Worm (Caenorhabditis elegans) whole organism, L3 larva: Measurements from ENCODE around the gene F58E2.2.

Experiments
- R02D3.7 ChIP-seq: fragments of 150-350 bp; optimal IDR thresholded peaks from 2 replicates; lab custom pipeline; 2014; ENCODE audit warnings: missing biosample characterization, missing genetic modification characterization
- ama-1 ChIP-seq: fragments of 150-350 bp; optimal IDR thresholded peaks from 2 replicates; lab custom pipeline; 2018
- ceh-16 ChIP-seq: sonication (generic microtip); optimal IDR thresholded peaks from 2 replicates; lab custom pipeline; 2017; ENCODE audit warnings: missing biosample characterization, missing genetic modification characterization
- ceh-28 ChIP-seq: fragments of 150-350 bp; optimal IDR thresholded peaks from 2 replicates; lab custom pipeline; 2014; ENCODE audit warnings: missing biosample characterization, missing genetic modification reagents, missing genetic modification characterization
- ceh-82 ChIP-seq: fragments of 150-350 bp; optimal IDR thresholded peaks from 2 replicates; lab custom pipeline; 2014; ENCODE audit warnings: missing biosample characterization, missing genetic modification characterization
- ceh-9 ChIP-seq: sonication (generic microtip); optimal IDR thresholded peaks from 2 replicates; lab custom pipeline; 2018; ENCODE audit warnings: missing biosample characterization, missing genetic modification characterization
- daf-12 ChIP-seq: fragments of 150-350 bp; optimal IDR thresholded peaks from 2 replicates; lab custom pipeline; 2014; ENCODE audit warnings: missing biosample characterization, missing genetic modification reagents, missing genetic modification characterization
- egl-27 ChIP-seq: sonication (generic microtip); optimal IDR thresholded peaks from 4 replicates; lab custom pipeline; 2017; ENCODE audit warnings: missing biosample characterization, missing genetic modification reagents, missing genetic modification characterization
- elt-1 ChIP-seq: fragments of 150-350 bp; optimal IDR thresholded peaks from 2 replicates; lab custom pipeline; 2014; ENCODE audit warnings: missing biosample characterization, missing genetic modification characterization
- elt-2 ChIP-seq: sonication (generic microtip); optimal IDR thresholded peaks from 2 replicates; lab custom pipeline; 2016; ENCODE audit warnings: missing genetic modification reagents, mild to moderate bottlenecking, missing genetic modification characterization, missing compliant biosample characterization
- eor-1 ChIP-seq, 2 experiments: fragments of 150-350 bp; optimal IDR thresholded peaks; 2 replicates each; lab custom pipeline; 2014 to 2018; ENCODE audit warnings: missing biosample characterization in 2 of 2, missing genetic modification characterization in 2 of 2
- fkh-10 ChIP-seq: sonication (generic microtip); optimal IDR thresholded peaks from 2 replicates; lab custom pipeline; 2017; ENCODE audit warnings: missing biosample characterization, missing genetic modification reagents, missing genetic modification characterization
- fos-1 ChIP-seq: fragments of 150-350 bp; optimal IDR thresholded peaks from 2 replicates; lab custom pipeline; 2014; ENCODE audit warnings: missing biosample characterization, missing genetic modification characterization
- hmg-11 ChIP-seq: sonication (generic microtip); optimal IDR thresholded peaks from 2 replicates; lab custom pipeline; 2016; ENCODE audit warnings: missing genetic modification characterization, missing compliant biosample characterization
- jun-1 ChIP-seq: fragments of 150-350 bp; optimal IDR thresholded peaks from 2 replicates; lab custom pipeline; 2014; ENCODE audit warnings: missing biosample characterization, missing genetic modification reagents, missing genetic modification characterization
- lin-15B ChIP-seq: fragments of 150-350 bp; optimal IDR thresholded peaks from 2 replicates; lab custom pipeline; 2014; ENCODE audit warnings: missing biosample characterization, missing genetic modification characterization
- lin-39 ChIP-seq: fragments of 150-350 bp; optimal IDR thresholded peaks from 2 replicates; lab custom pipeline; 2018; ENCODE audit warnings: missing biosample characterization, missing genetic modification reagents, missing genetic modification characterization
- lsy-12 ChIP-seq: sonication (generic microtip); optimal IDR thresholded peaks from 2 replicates; lab custom pipeline; 2016; ENCODE audit warnings: mild to moderate bottlenecking, missing genetic modification characterization, missing compliant biosample characterization
- mdl-1 ChIP-seq: fragments of 150-350 bp; optimal IDR thresholded peaks from 2 replicates; lab custom pipeline; 2014; ENCODE audit warnings: missing biosample characterization, missing genetic modification characterization
- mml-1 ChIP-seq: fragments of 150-350 bp; sonication (generic microtip); optimal IDR thresholded peaks from 3 replicates; lab custom pipeline; 2014; ENCODE audit warnings: missing biosample characterization, missing genetic modification characterization
- nfya-1 ChIP-seq: sonication (generic microtip); optimal IDR thresholded peaks from 2 replicates; lab custom pipeline; 2017; ENCODE audit warnings: missing genetic modification characterization, mild to moderate bottlenecking, missing compliant biosample characterization, antibody characterized with exemption, moderate library complexity; ENCODE audit not compliant: insufficient read depth
- nhr-23 ChIP-seq: fragments of 150-350 bp; optimal IDR thresholded peaks from 2 replicates; lab custom pipeline; 2014; ENCODE audit warnings: missing biosample characterization, missing genetic modification reagents, missing genetic modification characterization
- nhr-237 ChIP-seq: fragments of 150-350 bp; optimal IDR thresholded peaks from 2 replicates; lab custom pipeline; 2014; ENCODE audit warnings: missing biosample characterization, missing genetic modification characterization
- nhr-28 ChIP-seq: fragments of 150-350 bp; optimal IDR thresholded peaks from 2 replicates; lab custom pipeline; 2014; ENCODE audit warnings: missing biosample characterization, missing genetic modification characterization
- nhr-43 ChIP-seq: sonication (generic microtip); optimal IDR thresholded peaks from 2 replicates; lab custom pipeline; 2016; ENCODE audit warnings: mild to moderate bottlenecking, missing genetic modification characterization, missing compliant biosample characterization; ENCODE audit not compliant: poor library complexity, severe bottlenecking
- nhr-67 ChIP-seq: fragments of 150-350 bp; optimal IDR thresholded peaks from 2 replicates; lab custom pipeline; 2014; ENCODE audit warnings: missing biosample characterization, missing genetic modification characterization
- nhr-76 ChIP-seq: fragments of 150-350 bp; sonication (generic microtip); optimal IDR thresholded peaks from 5 replicates; lab custom pipeline; 2014; ENCODE audit warnings: missing biosample characterization, missing genetic modification characterization
- pha-4 ChIP-seq: fragments of 150-350 bp; optimal IDR thresholded peaks from 2 replicates; lab custom pipeline; 2014; ENCODE audit warnings: missing biosample characterization, missing genetic modification reagents, missing genetic modification characterization
- sea-2 ChIP-seq: fragments of 150-350 bp; sonication (generic microtip); optimal IDR thresholded peaks from 4 replicates; lab custom pipeline; 2014; ENCODE audit warnings: missing biosample characterization, missing genetic modification reagents, missing genetic modification characterization
- skn-1 ChIP-seq: fragments of 150-350 bp; optimal IDR thresholded peaks from 2 replicates; lab custom pipeline; 2014; ENCODE audit warnings: missing biosample characterization, missing genetic modification characterization
- snpc-4 ChIP-seq: fragments of 150-350 bp; optimal IDR thresholded peaks from 2 replicates; lab custom pipeline; 2014; ENCODE audit warnings: missing biosample characterization, missing genetic modification characterization
- tbx-2 ChIP-seq: sonication (generic microtip); optimal IDR thresholded peaks from 2 replicates; lab custom pipeline; 2016; ENCODE audit warnings: mild to moderate bottlenecking, missing genetic modification characterization, missing compliant biosample characterization
- unc-39 ChIP-seq: sonication (generic microtip); optimal IDR thresholded peaks from 4 replicates; lab custom pipeline; 2017; ENCODE audit warnings: missing biosample characterization, missing genetic modification characterization
- unc-62 ChIP-seq: fragments of 150-350 bp; sonication (generic microtip); optimal IDR thresholded peaks from 4 replicates; lab custom pipeline; 2014; ENCODE audit warnings: missing biosample characterization, missing genetic modification reagents, missing genetic modification characterization
- zag-1 ChIP-seq: fragments of 150-350 bp; optimal IDR thresholded peaks from 2 replicates; lab custom pipeline; 2014; ENCODE audit warnings: missing biosample characterization, missing genetic modification characterization
- ztf-11 ChIP-seq: fragments of 150-350 bp; optimal IDR thresholded peaks from 2 replicates; lab custom pipeline; 2014; ENCODE audit warnings: missing biosample characterization, missing genetic modification characterization
- ztf-4 ChIP-seq: fragments of 150-350 bp; optimal IDR thresholded peaks from 2 replicates; lab custom pipeline; 2014; ENCODE audit warnings: missing biosample characterization, missing genetic modification characterization

Gene F58E2.2

DNA sequence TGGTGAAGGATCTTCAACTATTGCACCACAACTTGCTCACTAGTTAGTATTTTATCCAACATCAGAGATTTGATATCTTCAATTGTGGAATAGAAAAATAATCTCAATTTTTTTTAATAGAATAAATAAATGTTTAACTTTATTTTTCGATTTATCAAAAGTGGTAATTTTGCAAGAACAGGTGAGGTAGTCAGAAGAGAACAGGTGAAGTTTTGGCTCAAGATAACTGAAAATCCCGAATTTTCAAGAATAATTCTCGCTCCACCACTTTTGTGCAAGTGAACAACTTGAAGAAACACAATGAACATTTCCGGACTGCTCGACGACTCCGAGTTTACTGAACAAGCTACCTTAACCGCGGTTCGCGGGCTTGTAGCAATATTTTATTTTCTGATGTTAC is 21.6 kb downstream of the F58E2.2 start, which contains the start of gene srz-78:
TSS of gene srz-78 (plus strand) at position 301 of the 400 bp plus-strand sequence.
- TF ChIP-seq nhr-43 (tag; lab: Kevin White, UChicago), result no peak
- no peak for TF ChIP-seq R02D3.7 (tag; lab: Kevin White, UChicago)
- no peak for TF ChIP-seq fos-1
- TF ChIP-seq sea-2 (GFP tag; lab: Kevin White, UChicago), result no peak
- no peak for TF ChIP-seq nhr-67 (tag; lab: Kevin White, UChicago)
- TF ChIP-seq nhr-23 (tag; lab: Kevin White, UChicago), result no peak
- no peak for TF ChIP-seq snpc-4
- no peak for TF ChIP-seq elt-1 (tag; lab: Kevin White, UChicago)
- no peak for TF ChIP-seq ztf-11 (tag; lab: Kevin White, UChicago)
- no peak for TF ChIP-seq lin-15B (tag; lab: Kevin White, UChicago)
- no peak for TF ChIP-seq lin-39 (tag; lab: Kevin White, UChicago)
- no peak for TF ChIP-seq fkh-10 (GFP tag; lab: Kevin White, UChicago)
- TF ChIP-seq ceh-16 (tag; lab: Kevin White, UChicago), result no peak
- no peak for TF ChIP-seq ceh-82

DNA sequence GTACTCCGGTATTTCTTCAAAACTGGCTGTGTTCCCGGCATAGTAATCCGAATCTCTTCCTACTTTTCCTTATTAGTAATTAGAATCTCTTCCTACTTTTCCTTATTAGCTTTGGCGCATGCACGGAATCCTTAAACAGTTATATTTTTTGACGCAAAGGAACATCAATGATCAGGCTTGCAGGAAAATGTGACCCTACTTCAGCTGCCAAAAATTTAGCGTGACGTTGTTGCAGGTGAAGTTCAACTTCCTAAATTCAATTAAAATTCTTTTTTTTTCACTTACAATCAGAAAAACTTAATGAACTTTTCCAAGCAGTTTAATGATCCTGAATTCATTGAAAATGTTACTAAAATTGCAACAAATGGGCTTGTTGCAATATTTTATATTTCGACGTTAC is 23.5 kb downstream of the F58E2.2 start, which contains the start of gene srz-79:
TSS of gene srz-79 (plus strand) at position 301 of the 400 bp plus-strand sequence.
- no peak for TF ChIP-seq elt-1 (tag; lab: Kevin White, UChicago)
- TF ChIP-seq ceh-9 (tag; lab: Kevin White, UChicago), result no peak
- TF ChIP-seq sea-2 (GFP tag; lab: Kevin White, UChicago), result no peak
- TF ChIP-seq unc-62 (GFP tag; lab: Kevin White, UChicago), result no peak
- TF ChIP-seq nhr-23 (tag; lab: Kevin White, UChicago), result no peak
- no peak for TF ChIP-seq ceh-28
- no peak for TF ChIP-seq egl-27
- no peak for TF ChIP-seq mml-1 (tag; lab: Kevin White, UChicago)

DNA sequence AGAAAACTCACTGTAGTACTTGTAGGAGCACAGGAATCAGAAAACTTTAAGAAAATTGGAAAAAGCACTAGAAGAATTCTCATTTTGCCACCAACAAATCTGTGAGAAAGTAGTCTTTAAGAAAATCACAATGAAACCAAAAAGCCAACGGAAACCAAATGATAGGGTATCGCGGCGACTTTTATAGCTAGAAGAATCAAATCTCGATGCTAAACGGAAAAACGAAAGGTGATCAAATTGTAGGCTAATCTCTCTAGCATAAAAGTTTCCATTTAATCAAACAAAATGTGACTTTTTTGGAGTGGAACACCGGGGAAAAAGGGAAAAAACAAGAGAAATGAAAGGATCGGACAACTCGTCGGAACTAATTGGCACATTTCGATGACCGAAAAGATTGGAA is 26.5 kb downstream of the F58E2.2 start, which contains the start of gene C09G12.17:
TSS of gene C09G12.17 (minus strand) at position 101 of the 400 bp plus-strand sequence.
- TF ChIP-seq skn-1 (tag; lab: Kevin White, UChicago), result no peak
- no peak for TF ChIP-seq pha-4 (tag; lab: Kevin White, UChicago)
- TF ChIP-seq egl-27, result no peak
- no peak for TF ChIP-seq nfya-1 (tag; lab: Kevin White, UChicago)
- no peak for TF ChIP-seq lin-39 (tag; lab: Kevin White, UChicago)

DNA sequence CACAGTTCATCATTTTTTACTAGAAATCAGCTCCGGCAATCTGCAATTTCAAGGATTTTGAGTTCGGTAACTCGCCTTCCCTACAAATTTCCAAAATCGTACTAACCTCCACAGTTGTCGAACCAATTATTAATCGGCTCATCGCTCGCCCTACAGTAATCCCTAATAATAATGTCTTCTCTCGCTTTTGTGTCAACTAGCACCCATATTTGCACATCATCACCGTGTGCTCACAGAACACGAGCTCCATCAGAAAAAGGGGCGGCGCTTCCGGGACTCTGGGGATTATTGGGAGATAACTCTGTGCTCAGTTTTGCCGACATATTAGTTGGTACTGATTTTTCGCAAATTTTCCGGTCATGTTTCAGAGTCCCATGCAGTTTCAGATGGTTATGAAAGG is 28.1 kb downstream of the F58E2.2 start, which contains the start of gene ceh-53:
TSS of gene ceh-53 (plus strand) at position 301 of the 400 bp plus-strand sequence.
- TF ChIP-seq R02D3.7 (tag; lab: Kevin White, UChicago), result no peak
- no peak for TF ChIP-seq daf-12 (tag; lab: Kevin White, UChicago)
- TF ChIP-seq ztf-4, result no peak
- TF ChIP-seq nhr-76, result no peak
- no peak for TF ChIP-seq hmg-11 (tag; lab: Kevin White, UChicago)
- no peak for TF ChIP-seq nhr-43 (tag; lab: Kevin White, UChicago)
- TF ChIP-seq ama-1 (lab: Kevin White, UChicago), result no peak
- no peak for TF ChIP-seq ceh-9 (tag; lab: Kevin White, UChicago)
- TF ChIP-seq tbx-2, result no peak
- TF ChIP-seq mdl-1 (tag; lab: Kevin White, UChicago), result no peak
- no peak for TF ChIP-seq unc-39 (tag; lab: Kevin White, UChicago)
- no peak for TF ChIP-seq jun-1 (tag; lab: Kevin White, UChicago)
- TF ChIP-seq eor-1 (tag; optimal IDR thresholded peaks at IDR 0.05; lab: Kevin White, UChicago), result no peak
- TF ChIP-seq ceh-16 (tag; lab: Kevin White, UChicago), result no peak
- no peak for TF ChIP-seq egl-27

DNA sequence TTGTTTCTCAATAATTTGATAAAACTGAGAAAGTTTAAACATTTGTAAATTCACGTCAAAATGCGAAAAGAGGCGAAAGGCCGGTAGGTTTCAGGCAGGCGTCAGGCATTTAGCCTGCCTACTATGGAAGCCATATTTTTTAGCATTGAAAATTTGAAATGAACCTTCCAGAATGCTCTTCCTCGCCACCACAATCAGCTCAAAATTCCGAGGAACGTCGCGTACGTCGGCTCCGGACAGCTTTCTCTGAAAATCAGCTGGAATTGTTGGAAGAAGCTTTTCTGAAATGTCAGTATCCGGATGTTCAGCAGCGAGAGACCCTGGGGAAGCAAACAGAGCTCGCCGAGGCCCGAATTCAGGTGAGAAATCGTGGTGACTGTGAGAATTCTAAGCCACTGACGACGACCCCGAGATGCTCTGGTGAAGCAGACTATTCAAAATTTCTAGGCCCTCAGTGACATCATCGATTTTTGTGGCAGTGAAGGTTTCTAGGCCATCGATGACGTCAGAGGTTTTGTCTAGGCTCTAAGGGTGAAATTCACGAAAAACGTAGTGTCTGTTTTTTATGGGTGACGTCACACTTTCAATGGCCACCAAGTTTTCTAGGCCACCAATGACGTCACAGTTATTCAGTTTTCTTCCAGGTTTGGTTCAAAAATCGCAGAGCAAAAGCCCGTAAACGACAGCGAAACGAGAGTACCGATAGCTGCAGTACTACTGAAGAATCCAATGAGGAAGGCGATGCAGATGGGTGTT is 32.3 kb downstream of the F58E2.2 start:
- TF ChIP-seq unc-62 (GFP tag; lab: Kevin White, UChicago) (no peak), elt-1 (tag; lab: Kevin White, UChicago) (no peak), ama-1 (lab: Kevin White, UChicago) (no peak), tbx-2 (no peak), nhr-237 (tag; lab: Kevin White, UChicago) (no peak), ceh-82 (no peak), nhr-23 (tag; lab: Kevin White, UChicago) (no peak), nfya-1 (tag; lab: Kevin White, UChicago) (no peak), nhr-28 (tag; lab: Kevin White, UChicago) (no peak), skn-1 (tag; lab: Kevin White, UChicago) (no peak), mdl-1 (tag; lab: Kevin White, UChicago) (no peak), zag-1 (tag; lab: Kevin White, UChicago) (no peak), daf-12 (tag; lab: Kevin White, UChicago) (no peak), elt-2 (tag; lab: Kevin White, UChicago) (no peak), lsy-12 (tag; lab: Kevin White, UChicago) (no peak), ceh-16 (tag; lab: Kevin White, UChicago) (no peak)
